Worm (Caenorhabditis elegans) whole organism, L4 larva: ENCODE measurements around the gene C06C3.4.

ENCODE experiments used
- aly-2 ChIP-seq: sonication (generic microtip); optimal IDR thresholded peaks from 2 replicates; lab custom pipeline; 2018; ENCODE audit warnings: missing biosample characterization, missing genetic modification characterization
- nhr-77 ChIP-seq: fragments of 150-350 bp; optimal IDR thresholded peaks from 2 replicates; lab custom pipeline; 2014; ENCODE audit warnings: missing biosample characterization, missing genetic modification characterization
- pha-4 ChIP-seq, 2 experiments: fragments of 150-350 bp in 1 of 2; fragments of 200-800 bp in 1 of 2; sonication (Bioruptor generic) in 1 of 2; IDR thresholded peaks in 1 of 2; optimal IDR thresholded peaks in 1 of 2; 2 replicates each; pipeline versions ENCODE4 v1.3.6 to Lab custom; 2014 to 2022; ENCODE audit warnings: missing genetic modification characterization in 2 of 2, missing genetic modification reagents in 2 of 2, missing biosample characterization in 1 of 2, missing compliant biosample characterization in 1 of 2
- saeg-2 ChIP-seq: fragments of 200-800 bp; sonication (Bioruptor generic); IDR thresholded peaks from 2 replicates; pipeline ENCODE4 v1.3.6; 2022; ENCODE audit warnings: missing genetic modification reagents, missing genetic modification characterization, missing compliant biosample characterization
- skn-1 ChIP-seq: fragments of 150-350 bp; optimal IDR thresholded peaks from 2 replicates; lab custom pipeline; 2014; ENCODE audit warnings: missing biosample characterization, missing genetic modification characterization
- zip-2 ChIP-seq: fragments of 150-350 bp; optimal IDR thresholded peaks from 2 replicates; lab custom pipeline; 2014; ENCODE audit warnings: missing biosample characterization, missing genetic modification characterization

- no peak for TF ChIP-seq nhr-77 (tag; lab: Kevin White, UChicago)
- no peak for TF ChIP-seq zip-2
- TF ChIP-seq aly-2 (tag; lab: Kevin White, UChicago) = no peak
- TF ChIP-seq pha-4 (GFP tag; IDR thresholded peaks at IDR 0.05; lab: Robert Waterston, UW) = no peak
- no peak for TF ChIP-seq pha-4 (tag; optimal IDR thresholded peaks at IDR 0.05; lab: Kevin White, UChicago)
- no peak for TF ChIP-seq saeg-2
- TF ChIP-seq skn-1 = no peak
These were observed 41.7 kb upstream of the C06C3.4 start, which contains the start of gene eif-3.F for ce11 chrII:9331343-9331742.
